Fruit fly (Drosophila melanogaster) Kc167 (cell line): ENCODE results near the gene Mcm2.

ENCODE experiments used
- Myc ChIP-seq: fragments of >200 bp; optimal IDR thresholded peaks from 2 replicates; lab custom pipeline; 2017; ENCODE audit warnings: missing external identifiers
- Sin3A ChIP-seq: fragments of >200 bp; optimal IDR thresholded peaks from 2 replicates; lab custom pipeline; 2018; ENCODE audit warnings: missing external identifiers
- h ChIP-seq: fragments of >200 bp; optimal IDR thresholded peaks from 3 replicates; lab custom pipeline; 2018; ENCODE audit warnings: missing external identifiers
- insv ChIP-seq: fragments of >200 bp; optimal IDR thresholded peaks from 3 replicates; lab custom pipeline; 2018; ENCODE audit warnings: missing external identifiers
- psq ChIP-seq: fragments of >200 bp; optimal IDR thresholded peaks from 2 replicates; lab custom pipeline; 2017; ENCODE audit warnings: missing external identifiers
- ttk ChIP-seq: sonication (Bioruptor generic); optimal IDR thresholded peaks from 2 replicates; lab custom pipeline; 2017; ENCODE audit warnings: missing external identifiers

DNA sequence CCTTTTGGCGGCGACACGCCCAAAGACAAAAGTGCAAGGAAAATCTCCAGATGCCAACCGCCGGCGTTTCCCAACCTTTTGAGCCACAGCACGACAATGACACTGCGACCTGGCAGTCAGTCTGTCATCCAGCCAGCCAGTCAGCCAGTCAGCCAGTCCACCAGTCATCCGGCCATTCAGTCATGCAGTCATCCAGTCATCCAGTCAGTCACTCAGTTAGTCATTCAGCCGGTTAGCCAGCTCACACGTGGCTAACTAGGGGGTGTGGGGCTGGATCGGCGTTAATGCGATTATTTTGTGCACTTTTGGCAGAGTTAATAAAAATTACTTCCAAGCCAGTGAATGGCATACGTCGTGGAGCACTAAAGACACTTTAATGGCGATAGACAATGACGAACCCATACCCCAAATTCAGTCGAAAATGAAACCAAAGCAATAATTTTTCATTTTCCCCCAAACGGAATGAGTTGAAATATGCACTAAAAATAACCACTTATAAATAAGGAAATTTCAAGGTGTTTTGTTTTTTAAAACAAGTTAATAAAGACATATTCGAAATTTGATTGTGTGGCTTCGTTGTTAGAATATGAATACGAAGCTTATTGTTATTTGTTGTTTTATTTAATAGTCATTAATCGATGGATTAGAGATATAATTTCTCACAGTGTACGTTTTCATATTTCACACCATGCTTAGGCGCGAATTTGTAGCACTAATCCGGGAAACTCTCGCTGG lies 39.9 kb upstream of the Mcm2 start:
- TF ChIP-seq ttk (lab: Kevin White, UChicago): no peak
- TF ChIP-seq h (lab: Kevin White, UChicago): no peak
- TF ChIP-seq psq: no peak
- no peak for TF ChIP-seq insv
- TF ChIP-seq Sin3A (lab: Kevin White, UChicago): no peak
- no peak for TF ChIP-seq Myc (lab: Kevin White, UChicago)
